Fruit fly (Drosophila melanogaster): ENCODE measurements around the gene HP1D3csd.

- TF ChIP-seq CG31224 (GFP tag; IDR thresholded peaks at IDR 0.05) (no peak), scrt (GFP tag; optimal IDR thresholded peaks at IDR 0.05) (no peak), CG9932 (GFP tag; IDR thresholded peaks at IDR 0.05) (no peak), amos (GFP tag; IDR thresholded peaks at IDR 0.05; ENCODE audit: partially characterized antibody) (no peak), ci (GFP tag; IDR thresholded peaks at IDR 0.05) (no peak), seq (GFP tag; IDR thresholded peaks at IDR 0.05) (no peak), btn (GFP tag; optimal IDR thresholded peaks at IDR 0.05) (no peak), tio (GFP tag; optimal IDR thresholded peaks at IDR 0.05) (no peak), CG12299 (tag; optimal IDR thresholded peaks at IDR 0.05) (no peak), tap (tag; optimal IDR thresholded peaks at IDR 0.05) (no peak), CG1602 (GFP tag; optimal IDR thresholded peaks at IDR 0.05) (no peak)
Observed at dm6 chrX:19160635-19161407, 29.2 kb upstream of the HP1D3csd start.
